Fruit fly (Drosophila melanogaster): Measurements from ENCODE around the gene CG10646.

The CG10646 gene

DNA sequence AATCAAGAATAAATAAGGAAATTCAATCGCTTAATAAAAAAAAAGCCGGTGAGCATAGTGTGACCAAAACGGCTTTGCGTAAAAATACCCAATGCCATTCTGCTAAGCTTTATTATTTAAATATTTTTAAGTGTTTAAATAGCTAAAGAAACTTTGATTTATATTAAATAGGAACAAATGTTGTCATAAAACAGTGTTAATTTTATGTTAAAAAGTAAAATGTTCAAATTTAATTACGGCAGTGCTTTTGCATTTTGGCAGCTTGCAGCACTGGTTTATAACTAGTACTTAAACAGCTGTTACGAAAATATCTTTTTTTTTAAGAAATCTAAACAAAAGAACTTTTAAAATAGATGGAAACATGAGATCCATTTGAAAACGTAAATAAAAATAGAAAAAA lies 2.4 kb downstream of the CG10646 start, which contains the start of the genes CG10638 and CG10681 (continued):
- no peak for TF ChIP-seq CG1832 (GFP tag; optimal IDR thresholded peaks at IDR 0.05)
- TF ChIP-seq BtbVII (GFP tag; optimal IDR thresholded peaks at IDR 0.05): no peak
- TF ChIP-seq Dfd (GFP tag; optimal IDR thresholded peaks at IDR 0.05): no peak
- no peak for TF ChIP-seq CG3163 (GFP tag; optimal IDR thresholded peaks at IDR 0.05)
- TF ChIP-seq CG1792 (GFP tag; optimal IDR thresholded peaks at IDR 0.05): no peak
- TF ChIP-seq PHDP (tag; optimal IDR thresholded peaks at IDR 0.05): peak; percentile 65
- no peak for TF ChIP-seq Tbp (GFP tag; optimal IDR thresholded peaks at IDR 0.05)
- TF ChIP-seq Jarid2 (GFP tag; optimal IDR thresholded peaks at IDR 0.05): no peak
- TF ChIP-seq CG12104 (GFP tag; optimal IDR thresholded peaks at IDR 0.05): peak; percentile 30
- no peak for TF ChIP-seq CG12769 (tag; optimal IDR thresholded peaks at IDR 0.05)
- peak; percentile 65 for TF ChIP-seq Max (GFP tag; optimal IDR thresholded peaks at IDR 0.05)
- peak; percentile 34 for TF ChIP-seq D19A (tag; optimal IDR thresholded peaks at IDR 0.05)
- TF ChIP-seq corto (GFP tag; optimal IDR thresholded peaks at IDR 0.05): no peak
- TF ChIP-seq Doc3 (GFP tag; IDR thresholded peaks at IDR 0.05; ENCODE audit: partially characterized antibody): no peak
- TF ChIP-seq sima (GFP tag; optimal IDR thresholded peaks at IDR 0.05): no peak
- TF ChIP-seq MTF-1 (GFP tag; optimal IDR thresholded peaks at IDR 0.05; ENCODE audit: borderline replicate concordance): no peak
- no peak for TF ChIP-seq luna (GFP tag; optimal IDR thresholded peaks at IDR 0.05)
- TF ChIP-seq so (GFP tag; IDR thresholded peaks at IDR 0.05): no peak
- TF ChIP-seq CG13424 (tag; optimal IDR thresholded peaks at IDR 0.05): peak; percentile 42
- peak; percentile 98 for TF ChIP-seq trem (tag; optimal IDR thresholded peaks at IDR 0.05)
- no peak for TF ChIP-seq ERR (GFP tag; optimal IDR thresholded peaks at IDR 0.05)
- no peak for TF ChIP-seq CG11696 (GFP tag; IDR thresholded peaks at IDR 0.05)
- no peak for TF ChIP-seq prd (optimal IDR thresholded peaks at IDR 0.05)
- TF ChIP-seq prd (GFP tag; IDR thresholded peaks at IDR 0.05): no peak
- peak; percentile 70 for TF ChIP-seq CG12155 (GFP tag; optimal IDR thresholded peaks at IDR 0.05)
- peak; percentile 77 for TF ChIP-seq MBD-R2 (GFP tag; IDR thresholded peaks at IDR 0.05)
- TF ChIP-seq schlank (tag; optimal IDR thresholded peaks at IDR 0.05): no peak
- no peak for TF ChIP-seq seq (GFP tag; IDR thresholded peaks at IDR 0.05)
- TF ChIP-seq slbo (GFP tag; IDR thresholded peaks at IDR 0.05): peak; percentile 24; the same call in 1 of the 2 replicates
- no peak for TF ChIP-seq Usf (GFP tag; optimal IDR thresholded peaks at IDR 0.05)
- no peak for TF ChIP-seq CG7963 (GFP tag; IDR thresholded peaks at IDR 0.05; ENCODE audit: partially characterized antibody)
- peak; percentile 25 for TF ChIP-seq Bteb2 (GFP tag; optimal IDR thresholded peaks at IDR 0.05)
- TF ChIP-seq pan (optimal IDR thresholded peaks at IDR 0.05): no peak
- TF ChIP-seq pan (GFP tag; optimal IDR thresholded peaks at IDR 0.05 in 1 of 2, IDR thresholded peaks at IDR 0.05 in 1 of 2): no peak
- TF ChIP-seq NC2α (GFP tag; optimal IDR thresholded peaks at IDR 0.05): no peak
- TF ChIP-seq CG11247 (GFP tag; IDR thresholded peaks at IDR 0.05): no peak
- TF ChIP-seq CG6765 (GFP tag; optimal IDR thresholded peaks at IDR 0.05): no peak
- TF ChIP-seq Dip2 (GFP tag; IDR thresholded peaks at IDR 0.05): no peak
- TF ChIP-seq CG14667 (GFP tag; IDR thresholded peaks at IDR 0.05): no peak
- TF ChIP-seq chinmo (GFP tag; IDR thresholded peaks at IDR 0.05; ENCODE audit: partially characterized antibody): no peak
- no peak for TF ChIP-seq bbx (GFP tag; IDR thresholded peaks at IDR 0.05; ENCODE audit: partially characterized antibody)
- TF ChIP-seq CG7271 (tag; optimal IDR thresholded peaks at IDR 0.05): no peak
- TF ChIP-seq CG4730 (GFP tag; IDR thresholded peaks at IDR 0.05): no peak; the same call in 1 of the 2 replicates
- peak; percentile 28 for TF ChIP-seq tap (tag; optimal IDR thresholded peaks at IDR 0.05)
- TF ChIP-seq CG17361 (GFP tag; IDR thresholded peaks at IDR 0.05): 0 out of 3 replicates have a peak, but pooled peaks have one; percentile 43
- TF ChIP-seq Eip74EF (GFP tag; optimal IDR thresholded peaks at IDR 0.05): no peak
- TF ChIP-seq sd (tag; optimal IDR thresholded peaks at IDR 0.05): no peak
- TF ChIP-seq CG3407 (GFP tag; optimal IDR thresholded peaks at IDR 0.05): no peak
- no peak for TF ChIP-seq ttk (GFP tag; IDR thresholded peaks at IDR 0.05)
- no peak for TF ChIP-seq CG11456 (GFP tag; IDR thresholded peaks at IDR 0.05)
- TF ChIP-seq CG9932 (GFP tag; IDR thresholded peaks at IDR 0.05): peak; percentile 62
- no peak for TF ChIP-seq crc (GFP tag; optimal IDR thresholded peaks at IDR 0.05)
